Worm (Caenorhabditis elegans) whole organism, mixed stage, embryonic: Measurements from ENCODE around the gene T14G12.11.

Experiments
- blmp-1 ChIP-seq: fragments of 150-350 bp; optimal IDR thresholded peaks from 2 replicates; lab custom pipeline; 2014; ENCODE audit warnings: missing biosample characterization, missing genetic modification characterization
- ceh-43 ChIP-seq: fragments of 200-800 bp; sonication (Bioruptor generic); optimal IDR thresholded peaks from 2 replicates; lab custom pipeline; 2018; ENCODE audit warnings: mild to moderate bottlenecking, missing genetic modification characterization, moderate library complexity, missing compliant biosample characterization
- lsy-2 ChIP-seq: fragments of 150-350 bp; optimal IDR thresholded peaks from 2 replicates; lab custom pipeline; 2014; ENCODE audit warnings: missing biosample characterization, missing genetic modification characterization
- nhr-12 ChIP-seq: fragments of 150-350 bp; optimal IDR thresholded peaks from 2 replicates; lab custom pipeline; 2014; ENCODE audit warnings: missing biosample characterization, missing genetic modification characterization
- nhr-28 ChIP-seq: fragments of 150-350 bp; optimal IDR thresholded peaks from 2 replicates; lab custom pipeline; 2014; ENCODE audit warnings: missing biosample characterization, missing genetic modification characterization
- pha-4 ChIP-seq: fragments of 150-350 bp; optimal IDR thresholded peaks from 2 replicates; lab custom pipeline; 2018; ENCODE audit warnings: missing biosample characterization, missing genetic modification reagents, missing genetic modification characterization
- sem-2 ChIP-seq: fragments of 200-800 bp; sonication (Bioruptor generic); optimal IDR thresholded peaks from 2 replicates; lab custom pipeline; 2018; ENCODE audit warnings: mild to moderate bottlenecking, missing genetic modification characterization, missing compliant biosample characterization
- snpc-4 ChIP-seq: fragments of 150-350 bp; optimal IDR thresholded peaks from 2 replicates; lab custom pipeline; 2014; ENCODE audit warnings: missing biosample characterization, missing genetic modification characterization
- unc-62 ChIP-seq: fragments of 150-350 bp; optimal IDR thresholded peaks from 2 replicates; lab custom pipeline; 2014; ENCODE audit warnings: missing biosample characterization, missing genetic modification reagents, missing genetic modification characterization
- ztf-11 ChIP-seq: fragments of 150-350 bp; optimal IDR thresholded peaks from 2 replicates; lab custom pipeline; 2014; ENCODE audit warnings: missing biosample characterization, missing genetic modification characterization

DNA sequence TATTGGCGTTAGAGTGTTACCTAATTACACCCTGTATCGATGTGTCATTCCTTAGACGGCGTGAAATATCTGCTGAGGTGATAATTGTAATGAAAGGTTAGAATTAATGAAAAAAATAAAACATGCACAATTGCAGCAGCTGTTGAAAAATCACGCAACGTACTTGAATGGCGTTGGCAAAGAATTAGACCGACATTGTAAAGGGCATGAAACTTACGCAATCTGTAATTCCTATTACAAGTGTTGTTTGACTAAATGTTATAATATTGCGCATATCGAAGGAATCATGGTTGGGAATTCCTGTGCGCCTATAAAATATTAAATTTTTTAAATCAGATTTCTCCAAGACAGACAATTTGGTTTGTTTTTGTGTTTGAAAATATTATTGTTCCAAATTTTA lies 28.6 kb downstream of the T14G12.11 start, which contains the start of gene tag-18:
- no peak for TF ChIP-seq ztf-11
- TF ChIP-seq pha-4 (tag; lab: Kevin White, UChicago) = no peak
- no peak for TF ChIP-seq ceh-43 (GFP tag; lab: Kevin White, UChicago)
- TF ChIP-seq nhr-28 (tag; lab: Kevin White, UChicago) = no peak
- TF ChIP-seq lsy-2 (tag; lab: Kevin White, UChicago) = no peak
- TF ChIP-seq unc-62 (GFP tag; lab: Kevin White, UChicago) = no peak
- TF ChIP-seq sem-2 (GFP tag; lab: Kevin White, UChicago) = no peak
- TF ChIP-seq blmp-1 (tag; lab: Kevin White, UChicago) = no peak
- TF ChIP-seq snpc-4 (tag; lab: Kevin White, UChicago) = no peak
- no peak for TF ChIP-seq nhr-12 (tag; lab: Kevin White, UChicago)
